Worm (Caenorhabditis elegans): ENCODE results near the gene clec-72.

Gene clec-72

DNA sequence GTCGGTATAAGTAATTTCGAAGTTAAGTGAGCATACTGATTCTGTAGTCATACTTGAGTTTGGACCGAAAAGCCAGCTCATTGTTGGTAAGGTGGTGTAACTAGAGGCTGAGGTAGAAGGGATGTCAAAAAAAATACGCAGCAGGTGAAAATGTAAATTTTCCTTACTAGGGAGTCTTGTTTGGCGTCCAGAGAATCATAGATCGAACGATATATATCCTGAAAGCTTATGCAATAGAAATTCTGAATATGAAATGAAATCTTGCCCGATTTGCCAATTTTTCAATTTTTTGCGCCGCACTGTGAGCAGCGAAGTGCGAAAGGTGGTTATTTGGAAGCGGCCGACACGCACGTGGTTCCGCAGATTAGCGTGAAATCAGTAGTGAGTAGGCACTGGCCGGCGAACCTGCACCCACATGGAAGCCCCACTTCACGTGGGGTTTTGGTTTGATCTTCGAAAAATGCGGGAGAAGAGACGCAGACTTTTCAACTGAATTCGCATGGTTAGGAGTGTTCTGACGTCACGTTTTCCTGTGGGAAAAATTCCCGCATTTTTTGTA, 33.4 kb downstream of the clec-72 start, which contains the start of gene srh-220 (continued):
- no peak for TF ChIP-seq nhr-77 (tag; optimal IDR thresholded peaks at IDR 0.05)
- no peak for TF ChIP-seq irx-1 (tag; optimal IDR thresholded peaks at IDR 0.05)
- TF ChIP-seq ceh-63 (GFP tag; optimal IDR thresholded peaks at IDR 0.05): no peak

DNA sequence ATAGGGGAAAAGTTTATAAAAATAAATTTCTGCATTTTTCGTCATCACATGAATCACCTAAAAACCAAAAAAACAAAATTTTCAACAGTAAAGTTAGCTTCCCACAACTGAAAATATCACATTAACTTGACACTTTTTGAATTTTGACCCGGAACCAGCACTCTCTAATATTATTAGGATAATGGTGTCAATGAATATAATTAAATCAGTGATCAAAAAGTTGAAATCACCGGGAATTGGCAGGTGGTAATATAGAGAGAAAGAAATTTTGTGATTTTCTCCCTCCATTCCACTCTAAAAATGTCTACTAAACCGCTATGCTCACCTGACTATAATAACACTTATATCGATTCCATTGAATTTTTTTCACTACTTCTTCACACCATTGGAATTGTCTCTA, 34.9 kb downstream of the clec-72 start, which contains the start of gene srh-222:
Gene srh-222 (plus strand): TSS at position 301 of the 400 bp plus-strand sequence.
- TF ChIP-seq nhr-47 (tag; optimal IDR thresholded peaks at IDR 0.05): no peak
- no peak for TF ChIP-seq ztf-11 (tag; optimal IDR thresholded peaks at IDR 0.05)
- no peak for TF ChIP-seq mdl-1 (tag; optimal IDR thresholded peaks at IDR 0.05)

DNA sequence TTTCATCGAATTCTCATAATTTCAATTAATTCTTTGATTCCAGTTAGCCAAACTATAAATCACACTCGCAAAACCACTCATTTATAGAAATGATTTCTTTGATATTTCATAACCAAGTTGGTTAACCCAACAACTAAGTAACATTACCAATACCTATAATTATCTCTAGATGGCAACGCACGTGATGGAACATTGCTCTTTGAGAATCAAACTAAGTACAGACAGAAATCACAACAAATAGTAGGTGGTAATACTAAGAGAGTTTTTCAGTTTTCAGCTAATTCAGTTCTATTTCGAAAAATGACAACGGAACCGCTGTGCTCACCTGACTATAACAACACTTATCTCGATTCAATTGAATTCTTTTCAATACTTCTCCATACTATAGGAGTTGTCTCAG, 37.0 kb downstream of the clec-72 start, which contains the start of gene srh-223:
Gene srh-223 (plus strand): TSS at position 301 of the 400 bp plus-strand sequence.
- TF ChIP-seq swsn-7 (tag; optimal IDR thresholded peaks at IDR 0.05): no peak
- TF ChIP-seq egl-27 (tag; optimal IDR thresholded peaks at IDR 0.05): no peak
- no peak for TF ChIP-seq tbx-2 (tag; optimal IDR thresholded peaks at IDR 0.05)
- TF ChIP-seq tlp-1 (tag; optimal IDR thresholded peaks at IDR 0.05): no peak
- TF ChIP-seq ceh-82 (tag; optimal IDR thresholded peaks at IDR 0.05): no peak
- TF ChIP-seq dpl-1 (GFP tag; optimal IDR thresholded peaks at IDR 0.05): no peak
- TF ChIP-seq snpc-4 (tag; optimal IDR thresholded peaks at IDR 0.05): no peak
- no peak for TF ChIP-seq jun-1 (tag; optimal IDR thresholded peaks at IDR 0.05)
- TF ChIP-seq efl-1 (optimal IDR thresholded peaks at IDR 0.05): no peak
- no peak for TF ChIP-seq efl-1 (GFP tag; optimal IDR thresholded peaks at IDR 0.05 in 1 of 2)
- no peak for TF ChIP-seq unc-98 (GFP tag; IDR thresholded peaks at IDR 0.05)
- no peak for TF ChIP-seq pax-3 (tag; optimal IDR thresholded peaks at IDR 0.05)
- no peak for TF ChIP-seq ceh-88 (GFP tag; IDR thresholded peaks at IDR 0.05)
- no peak for TF ChIP-seq nhr-11 (tag; optimal IDR thresholded peaks at IDR 0.05)
- no peak for TF ChIP-seq mab-9 (GFP tag; IDR thresholded peaks at IDR 0.05)
- no peak for TF ChIP-seq nhr-90 (tag; optimal IDR thresholded peaks at IDR 0.05; ENCODE audit: poor library complexity)
- TF ChIP-seq lin-14 (GFP tag; optimal IDR thresholded peaks at IDR 0.05): no peak
- TF ChIP-seq nhr-237 (tag; optimal IDR thresholded peaks at IDR 0.05): no peak
- no peak for TF ChIP-seq lin-15B (tag; optimal IDR thresholded peaks at IDR 0.05)

DNA sequence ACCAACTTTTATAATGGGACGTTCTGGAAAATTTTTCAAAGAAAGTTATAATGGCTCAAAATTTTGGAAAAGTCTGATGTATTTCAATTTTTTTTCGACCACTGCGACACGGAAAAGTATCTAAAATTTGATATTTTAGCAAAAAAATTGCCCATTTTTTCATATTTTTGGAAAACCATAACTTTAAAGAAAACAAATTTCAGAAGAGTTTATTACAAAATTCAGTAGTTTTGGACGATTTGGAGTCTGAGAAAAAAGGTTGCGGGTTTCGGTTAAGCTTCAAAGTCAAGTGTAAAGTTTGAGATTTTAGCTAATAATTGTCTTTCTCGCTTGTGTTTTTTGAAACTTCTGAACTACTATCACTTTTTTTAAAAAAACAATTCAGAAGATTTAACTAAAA, 43.5 kb downstream of the clec-72 start:
- no peak for TF ChIP-seq elt-3 (tag; optimal IDR thresholded peaks at IDR 0.05)
- TF ChIP-seq nhr-19 (GFP tag; conservative IDR thresholded peaks at IDR 0.05): no peak
- no peak for TF ChIP-seq pax-3 (tag; optimal IDR thresholded peaks at IDR 0.05)
- no peak for TF ChIP-seq nhr-237 (tag; optimal IDR thresholded peaks at IDR 0.05)
- no peak for TF ChIP-seq nhr-76 (tag; optimal IDR thresholded peaks at IDR 0.05)
- TF ChIP-seq C04F5.9 (tag; optimal IDR thresholded peaks at IDR 0.05): no peak
- no peak for TF ChIP-seq ceh-82 (tag; optimal IDR thresholded peaks at IDR 0.05)
- no peak for TF ChIP-seq sox-4 (tag; optimal IDR thresholded peaks at IDR 0.05)
- TF ChIP-seq vab-15 (tag; optimal IDR thresholded peaks at IDR 0.05): no peak
- no peak for TF ChIP-seq pag-3 (tag; optimal IDR thresholded peaks at IDR 0.05; ENCODE audit: borderline replicate concordance, insufficient read depth)

DNA sequence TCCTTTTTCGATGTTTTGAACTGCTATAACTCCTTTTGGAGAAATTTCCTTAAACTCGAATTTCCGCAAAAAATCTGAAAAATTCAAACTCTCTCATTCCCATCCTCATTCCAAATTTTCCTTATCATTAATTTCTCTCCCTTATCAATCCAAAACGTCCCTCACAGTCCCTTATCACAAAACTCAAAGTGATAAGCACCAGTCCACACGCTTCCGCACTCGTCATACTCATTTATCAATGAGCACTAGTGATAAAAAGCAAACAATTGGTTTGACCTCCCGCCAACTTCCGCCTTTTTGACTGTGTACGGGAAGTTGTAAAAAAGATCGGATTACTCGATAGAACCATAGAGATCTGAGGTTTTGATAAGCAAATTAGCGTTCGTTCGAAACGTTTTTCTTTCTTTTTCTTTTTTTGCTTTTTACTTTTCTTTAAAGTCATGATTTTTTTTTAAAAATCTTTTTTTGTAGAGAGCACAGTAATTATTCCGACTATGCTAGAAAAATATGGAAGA, 44.1 kb downstream of the clec-72 start, which contains the start of gene clec-78:
Gene clec-78 (plus strand): TSS at position 465 of the 515 bp plus-strand sequence.
- TF ChIP-seq C04F5.9 (tag; optimal IDR thresholded peaks at IDR 0.05) (no peak), dpl-1 (GFP tag; optimal IDR thresholded peaks at IDR 0.05) (no peak), rnt-1 (tag; optimal IDR thresholded peaks at IDR 0.05) (no peak), lir-3 (tag; optimal IDR thresholded peaks at IDR 0.05; ENCODE audit: poor library complexity) (no peak), ztf-11 (tag; optimal IDR thresholded peaks at IDR 0.05) (no peak), ets-5 (GFP tag; IDR thresholded peaks at IDR 0.05) (no peak), nhr-90 (tag; optimal IDR thresholded peaks at IDR 0.05; ENCODE audit: poor library complexity) (peak; percentile 3), isw-1 (GFP tag; IDR thresholded peaks at IDR 0.05) (no peak), jun-1 (tag; optimal IDR thresholded peaks at IDR 0.05) (peak; percentile 98), nhr-19 (GFP tag; conservative IDR thresholded peaks at IDR 0.05) (no peak), lin-35 (GFP tag; optimal IDR thresholded peaks at IDR 0.05) (peak in 1 of 2 experiments; percentile 61), lin-39 (tag; optimal IDR thresholded peaks at IDR 0.05) (no peak), dsc-1 (tag; optimal IDR thresholded peaks at IDR 0.05) (no peak), elt-2 (tag; optimal IDR thresholded peaks at IDR 0.05) (peak; percentile 100), nhr-71 (tag; optimal IDR thresholded peaks at IDR 0.05) (no peak), alr-1 (tag; optimal IDR thresholded peaks at IDR 0.05; ENCODE audit: borderline replicate concordance) (no peak), snu-23 (GFP tag; optimal IDR thresholded peaks at IDR 0.05) (no peak), tlp-1 (tag; optimal IDR thresholded peaks at IDR 0.05) (peak; percentile 87), ama-1 (optimal IDR thresholded peaks at IDR 0.05) (no peak)

Data from whole organism, L1 larva.